Fruit fly (Drosophila melanogaster) whole organism, embryonic: ENCODE results near the gene ClC-a.
A peak's percentile ranks its signal among the peaks of the same experiment; 100 is the strongest.

Experiments
- Blimp-1 ChIP-seq: fragments of 200-800 bp; sonication (Bioruptor generic); optimal IDR thresholded peaks from 3 replicates; lab custom pipeline; 2018; ENCODE audit warnings: missing biosample characterization, missing genetic modification characterization, mild to moderate bottlenecking, moderate library complexity, missing genetic modification reagents
- BtbVII ChIP-seq: fragments of 200-800 bp; sonication (Bioruptor generic); optimal IDR thresholded peaks from 3 replicates; lab custom pipeline; 2017; ENCODE audit warnings: missing biosample characterization, mild to moderate bottlenecking, missing genetic modification characterization
- C15 ChIP-seq: fragments of 200-800 bp; sonication (Bioruptor generic); IDR thresholded peaks from 3 replicates; pipeline ENCODE4 v1.3.6; 2022; ENCODE audit warnings: missing biosample characterization, missing genetic modification characterization
- CG10147 ChIP-seq: fragments of 200-800 bp; sonication (Bioruptor generic); optimal IDR thresholded peaks from 2 replicates; lab custom pipeline; 2019; ENCODE audit warnings: missing biosample characterization, mild to moderate bottlenecking, missing genetic modification characterization, moderate library complexity
- CG10209 ChIP-seq: fragments of 200-800 bp; sonication (Bioruptor generic); optimal IDR thresholded peaks from 3 replicates; lab custom pipeline; 2017; ENCODE audit warnings: missing biosample characterization, mild to moderate bottlenecking, missing genetic modification characterization, missing genetic modification reagents
- CG1024 ChIP-seq: fragments of 200-800 bp; sonication (Bioruptor generic); IDR thresholded peaks from 2 replicates; pipeline ENCODE4 v1.3.6; 2022; ENCODE audit warnings: missing biosample characterization, missing genetic modification characterization
- CG10431 ChIP-seq: fragments of 200-800 bp; sonication (Bioruptor generic); optimal IDR thresholded peaks from 3 replicates; lab custom pipeline; 2018; ENCODE audit warnings: missing biosample characterization, mild to moderate bottlenecking, missing genetic modification characterization
- CG10543 ChIP-seq: fragments of 200-800 bp; sonication (Bioruptor generic); optimal IDR thresholded peaks from 3 replicates; lab custom pipeline; 2017; ENCODE audit warnings: missing biosample characterization, mild to moderate bottlenecking, missing genetic modification characterization, moderate library complexity
- CG16863 ChIP-seq: fragments of 200-800 bp; sonication (Bioruptor generic); optimal IDR thresholded peaks from 3 replicates; lab custom pipeline; 2016; ENCODE audit warnings: missing biosample characterization, missing genetic modification characterization
- CG17359 ChIP-seq: fragments of 200-800 bp; sonication (Bioruptor generic); optimal IDR thresholded peaks from 3 replicates; lab custom pipeline; 2018; ENCODE audit warnings: missing biosample characterization, mild to moderate bottlenecking, missing genetic modification characterization, moderate library complexity
- CG17612 ChIP-seq: fragments of 200-800 bp; sonication (Bioruptor generic); IDR thresholded peaks from 2 replicates; pipeline ENCODE4 v1.3.6; 2022; ENCODE audit warnings: missing biosample characterization, missing genetic modification characterization
- CG17802 ChIP-seq: fragments of 200-800 bp; sonication (Bioruptor generic); optimal IDR thresholded peaks from 2 replicates; lab custom pipeline; 2018; ENCODE audit warnings: missing biosample characterization, mild to moderate bottlenecking, missing genetic modification characterization, moderate library complexity
- CG18619 ChIP-seq: fragments of 200-800 bp; sonication (Bioruptor generic); optimal IDR thresholded peaks from 3 replicates; lab custom pipeline; 2017; ENCODE audit warnings: missing biosample characterization, mild to moderate bottlenecking, missing genetic modification characterization
- CG31388 ChIP-seq: fragments of 200-800 bp; sonication (Bioruptor generic); optimal IDR thresholded peaks from 2 replicates; lab custom pipeline; 2016; ENCODE audit warnings: missing biosample characterization, missing genetic modification characterization
- CG31441 ChIP-seq: fragments of 200-800 bp; sonication (Bioruptor generic); IDR thresholded peaks from 2 replicates; pipeline ENCODE4 v1.3.6; 2022; ENCODE audit warnings: missing biosample characterization, missing genetic modification characterization
- CG5245 ChIP-seq: fragments of 200-800 bp; sonication (Bioruptor generic); optimal IDR thresholded peaks from 3 replicates; lab custom pipeline; 2016; ENCODE audit warnings: missing biosample characterization, missing genetic modification characterization
- CG6654 ChIP-seq: fragments of 200-800 bp; sonication (Bioruptor generic); optimal IDR thresholded peaks from 2 replicates; lab custom pipeline; 2017; ENCODE audit warnings: missing biosample characterization, mild to moderate bottlenecking, missing genetic modification characterization
- CG6813 ChIP-seq: fragments of 200-800 bp; sonication (Bioruptor generic); optimal IDR thresholded peaks from 2 replicates; lab custom pipeline; 2017; ENCODE audit warnings: missing biosample characterization, missing genetic modification characterization, mild to moderate bottlenecking, moderate library complexity, missing genetic modification reagents
- CG7839 ChIP-seq: fragments of 200-800 bp; sonication (Bioruptor generic); optimal IDR thresholded peaks from 3 replicates; lab custom pipeline; 2018; ENCODE audit warnings: missing biosample characterization, mild to moderate bottlenecking, missing genetic modification characterization, moderate library complexity
- CG9215 ChIP-seq: fragments of 200-800 bp; sonication (Bioruptor generic); IDR thresholded peaks from 2 replicates; pipeline ENCODE4 v1.3.6; 2022; ENCODE audit warnings: missing biosample characterization, missing genetic modification characterization
- CG9609 ChIP-seq: fragments of 200-800 bp; sonication (Bioruptor generic); optimal IDR thresholded peaks from 3 replicates; lab custom pipeline; 2016; ENCODE audit warnings: missing biosample characterization, missing genetic modification characterization
- CG9797 ChIP-seq: fragments of 200-800 bp; sonication (Bioruptor generic); optimal IDR thresholded peaks from 3 replicates; lab custom pipeline; 2018; ENCODE audit warnings: missing biosample characterization, mild to moderate bottlenecking, missing genetic modification characterization
- Doc2 ChIP-seq: fragments of 200-800 bp; sonication (Bioruptor generic); IDR thresholded peaks from 2 replicates; pipeline ENCODE4 v1.3.6; 2022; ENCODE audit warnings: missing biosample characterization, missing genetic modification characterization
- Fer1 ChIP-seq: fragments of 200-800 bp; sonication (Bioruptor generic); optimal IDR thresholded peaks from 2 replicates; lab custom pipeline; 2017; ENCODE audit warnings: missing biosample characterization, mild to moderate bottlenecking, missing genetic modification characterization
- MESR4 ChIP-seq: fragments of 200-800 bp; sonication (Bioruptor generic); optimal IDR thresholded peaks from 2 replicates; lab custom pipeline; 2018; ENCODE audit warnings: missing biosample characterization, mild to moderate bottlenecking, missing genetic modification characterization, moderate library complexity
- Med ChIP-seq: fragments of 200-800 bp; sonication (Bioruptor generic); peaks from one replicate; lab custom pipeline; 2016; ENCODE audit warnings: missing biosample characterization, missing genetic modification characterization, mild to moderate bottlenecking, inconsistent platforms, moderate library complexity
- Meics ChIP-seq: fragments of 200-800 bp; sonication (Bioruptor generic); optimal IDR thresholded peaks from 2 replicates; lab custom pipeline; 2017; ENCODE audit warnings: missing biosample characterization, mild to moderate bottlenecking, missing genetic modification characterization
- Pdp1 ChIP-seq, 2 experiments: fragments of 200-800 bp; sonication (Bioruptor generic); optimal IDR thresholded peaks; 3 replicates each; lab custom pipeline; 2016; ENCODE audit warnings: missing biosample characterization in 2 of 2, missing genetic modification characterization in 2 of 2, mild to moderate bottlenecking in 1 of 2, moderate library complexity in 1 of 2
- Six4 ChIP-seq: fragments of 200-800 bp; sonication (Bioruptor generic); optimal IDR thresholded peaks from 2 replicates; lab custom pipeline; 2016; ENCODE audit warnings: missing biosample characterization, missing genetic modification characterization
- Sox102F ChIP-seq: fragments of 200-800 bp; sonication (Bioruptor generic); optimal IDR thresholded peaks from 2 replicates; lab custom pipeline; 2018; ENCODE audit warnings: missing biosample characterization, mild to moderate bottlenecking, missing genetic modification characterization, moderate library complexity
- Tbp ChIP-seq: fragments of >200 bp; optimal IDR thresholded peaks from 2 replicates; lab custom pipeline; 2018; ENCODE audit warnings: missing biosample characterization, missing genetic modification characterization
- ash1 ChIP-seq: fragments of 200-800 bp; sonication (Bioruptor generic); optimal IDR thresholded peaks from 2 replicates; lab custom pipeline; 2018; ENCODE audit warnings: missing biosample characterization, mild to moderate bottlenecking, missing genetic modification characterization
- az2 ChIP-seq: fragments of 200-800 bp; sonication (Bioruptor generic); optimal IDR thresholded peaks from 3 replicates; lab custom pipeline; 2016; ENCODE audit warnings: missing biosample characterization, missing genetic modification characterization
- dati ChIP-seq: fragments of 200-800 bp; sonication (Bioruptor generic); IDR thresholded peaks from 2 replicates; pipeline ENCODE4 v1.3.6; 2022; ENCODE audit warnings: missing biosample characterization, missing genetic modification characterization
- dysf ChIP-seq: fragments of 200-800 bp; sonication (Bioruptor generic); IDR thresholded peaks from 3 replicates; pipeline ENCODE4 v1.3.6; 2022; ENCODE audit warnings: missing biosample characterization, missing genetic modification characterization
- fd3F ChIP-seq: fragments of 200-800 bp; sonication (Bioruptor generic); optimal IDR thresholded peaks from 2 replicates; lab custom pipeline; 2018; ENCODE audit warnings: missing biosample characterization, mild to moderate bottlenecking, missing genetic modification characterization, moderate library complexity
- gcm ChIP-seq: fragments of 200-800 bp; sonication (Bioruptor generic); optimal IDR thresholded peaks from 2 replicates; lab custom pipeline; 2019; ENCODE audit warnings: missing biosample characterization, mild to moderate bottlenecking, missing genetic modification characterization, moderate library complexity
- hkb ChIP-seq, 2 experiments: fragments of 200-800 bp in 1 of 2; fragments of >200 bp in 1 of 2; sonication (Bioruptor generic) in 1 of 2; IDR thresholded peaks in 1 of 2; optimal IDR thresholded peaks in 1 of 2; 2 replicates each; pipeline versions ENCODE4 v1.3.6 to Lab custom; 2017 to 2022; ENCODE audit warnings: missing biosample characterization in 1 of 2, missing genetic modification characterization in 1 of 2
- insv ChIP-seq, 2 experiments: fragments of 200-800 bp; sonication (Bioruptor generic); optimal IDR thresholded peaks; 3 replicates each; lab custom pipeline; 2016 to 2018; ENCODE audit warnings: missing biosample characterization in 2 of 2, missing genetic modification characterization in 2 of 2
- mam ChIP-seq: fragments of 200-800 bp; sonication (Bioruptor generic); optimal IDR thresholded peaks from 3 replicates; lab custom pipeline; 2016; ENCODE audit warnings: missing biosample characterization, missing genetic modification characterization
- otp ChIP-seq: fragments of 200-800 bp; sonication (Bioruptor generic); IDR thresholded peaks from 3 replicates; pipeline ENCODE4, ENCODE4 v1.3.6; 2022; ENCODE audit warnings: missing biosample characterization, missing genetic modification characterization
- pzg ChIP-seq: fragments of 200-800 bp; sonication (Bioruptor generic); optimal IDR thresholded peaks from 3 replicates; lab custom pipeline; 2018; ENCODE audit warnings: missing biosample characterization, mild to moderate bottlenecking, missing genetic modification characterization, moderate library complexity
- run ChIP-seq: fragments of 200-800 bp; sonication (Bioruptor generic); optimal IDR thresholded peaks from 3 replicates; lab custom pipeline; 2018; ENCODE audit warnings: missing biosample characterization, mild to moderate bottlenecking, missing genetic modification characterization
- salm ChIP-seq: fragments of 200-800 bp; sonication (Bioruptor generic); optimal IDR thresholded peaks from 2 replicates; lab custom pipeline; 2018; ENCODE audit warnings: missing biosample characterization, mild to moderate bottlenecking, missing genetic modification characterization
- sens-2 ChIP-seq: fragments of 200-800 bp; sonication (Bioruptor generic); IDR thresholded peaks from 2 replicates; pipeline ENCODE4 v1.3.6; 2022; ENCODE audit warnings: missing biosample characterization, missing genetic modification characterization
- seq ChIP-seq: fragments of 200-800 bp; sonication (Bioruptor generic); IDR thresholded peaks from 2 replicates; pipeline ENCODE4 v1.3.6; 2022; ENCODE audit warnings: missing biosample characterization, missing genetic modification characterization
- tin ChIP-seq: fragments of 200-800 bp; sonication (Bioruptor generic); optimal IDR thresholded peaks from 3 replicates; lab custom pipeline; 2016; ENCODE audit warnings: missing biosample characterization, missing genetic modification characterization
- zen2 ChIP-seq: fragments of 200-800 bp; sonication (Bioruptor generic); IDR thresholded peaks from 3 replicates; pipeline ENCODE4 v1.3.6; 2022; ENCODE audit warnings: missing biosample characterization, missing genetic modification characterization; ENCODE audit not compliant: partially characterized antibody

The ClC-a gene

dm6 chr3R:11818930-11819639 is 6.1 kb upstream of the ClC-a start, which contains the start of the genes COX5A and glo (continued):
- peak; percentile 84 to 99 for TF ChIP-seq Pdp1 (GFP tag; optimal IDR thresholded peaks at IDR 0.05; lab: Kevin White, UChicago)
- TF ChIP-seq CG6654 (GFP tag; lab: Kevin White, UChicago): no peak
- TF ChIP-seq Blimp-1: peak; percentile 69
- peak; percentile 44 for TF ChIP-seq CG31388 (GFP tag; lab: Kevin White, UChicago)
- TF ChIP-seq CG18619 (GFP tag; lab: Kevin White, UChicago): peak; percentile 64
- peak; percentile 64 for TF ChIP-seq Six4 (GFP tag; lab: Kevin White, UChicago)
- TF ChIP-seq fd3F: peak; percentile 59
- peak; percentile 76 for TF ChIP-seq gcm (GFP tag; lab: Kevin White, UChicago)
- TF ChIP-seq CG10209: peak; percentile 65
- peak; percentile 89 for TF ChIP-seq CG9797
- TF ChIP-seq az2 (GFP tag; lab: Kevin White, UChicago): peak; percentile 76
- TF ChIP-seq otp (GFP tag; lab: Robert Waterston, UW): 0 out of 3 replicates have a peak, but pooled peaks have one; percentile 54
- peak; percentile 35; the same call in 1 of the 2 replicates for TF ChIP-seq dati
- peak; percentile 90 for TF ChIP-seq mam (GFP tag; lab: Kevin White, UChicago)
- TF ChIP-seq CG31441 (GFP tag; lab: Robert Waterston, UW): peak; percentile 71
- TF ChIP-seq ash1 (GFP tag; lab: Kevin White, UChicago): no peak
- TF ChIP-seq C15 (GFP tag; lab: Robert Waterston, UW): 0 out of 3 replicates have a peak, but pooled peaks have one; percentile 65
- TF ChIP-seq CG10543 (GFP tag; lab: Kevin White, UChicago): peak; percentile 85
- TF ChIP-seq CG1024 (GFP tag; lab: Robert Waterston, UW): peak; percentile 68; the same call in 1 of the 2 replicates
- peak; percentile 69 for TF ChIP-seq dysf (GFP tag; lab: Robert Waterston, UW)
- TF ChIP-seq CG10431 (GFP tag; lab: Kevin White, UChicago): peak; percentile 44
- peak; percentile 32 for TF ChIP-seq CG17802
- TF ChIP-seq hkb (optimal IDR thresholded peaks at IDR 0.05; lab: Kevin White, UChicago): peak; percentile 94
- TF ChIP-seq hkb (GFP tag; IDR thresholded peaks at IDR 0.05; lab: Robert Waterston, UW): peak; percentile 76
- TF ChIP-seq CG9215: peak; percentile 76
- TF ChIP-seq insv (GFP tag; optimal IDR thresholded peaks at IDR 0.05; lab: Kevin White, UChicago): peak in 1 of 2 experiments; percentile 13
- no peak for TF ChIP-seq Tbp (GFP tag; lab: Kevin White, UChicago)
- TF ChIP-seq CG17359 (tag; lab: Kevin White, UChicago): peak; percentile 58
- TF ChIP-seq Doc2 (GFP tag; lab: Robert Waterston, UW): no peak
- TF ChIP-seq Med (GFP tag; lab: Kevin White, UChicago): peak; percentile 98
- TF ChIP-seq CG16863 (GFP tag; lab: Kevin White, UChicago): peak; percentile 80
- TF ChIP-seq sens-2: no peak
- TF ChIP-seq Fer1 (GFP tag; lab: Kevin White, UChicago): peak; percentile 69
- TF ChIP-seq MESR4 (GFP tag; lab: Kevin White, UChicago): peak; percentile 54
- no peak for TF ChIP-seq seq (GFP tag; lab: Robert Waterston, UW)
- no peak for TF ChIP-seq CG6813 (GFP tag; lab: Kevin White, UChicago)
- no peak for TF ChIP-seq BtbVII (GFP tag; lab: Kevin White, UChicago)
- TF ChIP-seq zen2 (GFP tag; lab: Robert Waterston, UW): no peak
- TF ChIP-seq CG7839 (tag; lab: Kevin White, UChicago): peak; percentile 76
- TF ChIP-seq CG5245 (GFP tag; lab: Kevin White, UChicago): peak; percentile 50
- peak; percentile 40; the same call in 1 of the 2 replicates for TF ChIP-seq CG17612 (GFP tag; lab: Robert Waterston, UW)
- peak; percentile 90 for TF ChIP-seq pzg (GFP tag; lab: Kevin White, UChicago)
- TF ChIP-seq tin (GFP tag; lab: Kevin White, UChicago): peak; percentile 87
- TF ChIP-seq CG10147 (GFP tag; lab: Kevin White, UChicago): peak; percentile 72
- peak; percentile 25 for TF ChIP-seq salm (tag; lab: Kevin White, UChicago)
- TF ChIP-seq run (tag; lab: Kevin White, UChicago): no peak
- TF ChIP-seq Sox102F: peak; percentile 68
- peak; percentile 72 for TF ChIP-seq Meics (GFP tag; lab: Kevin White, UChicago)
- peak; percentile 85 for TF ChIP-seq CG9609 (GFP tag; lab: Kevin White, UChicago)
